Fruit fly (Drosophila melanogaster): ENCODE measurements around the gene yip7.

The yip7 gene

DNA sequence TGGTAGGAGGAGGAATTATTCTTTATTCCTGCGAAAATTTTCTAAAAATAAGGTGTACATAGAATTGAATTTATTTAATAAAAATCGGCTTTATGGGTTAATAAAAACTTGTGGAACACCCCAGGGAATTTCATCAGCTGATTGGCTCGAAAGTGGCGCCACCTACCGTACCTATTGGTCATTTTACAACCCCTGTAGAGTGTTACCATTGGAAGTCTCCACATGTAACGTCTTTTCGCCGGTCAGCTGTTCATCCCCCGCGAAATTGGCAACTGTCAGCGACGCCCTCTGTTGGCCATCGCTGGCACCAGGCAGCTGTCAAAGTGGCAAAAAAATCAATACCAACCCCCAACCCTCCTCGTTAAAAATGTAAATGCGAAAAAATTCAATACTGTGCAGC is 47.5 kb downstream of the yip7 start, which contains the start of gene CG13293:
TSS of gene CG13293 (plus strand) at position 323 of the 400 bp plus-strand sequence.
- TF ChIP-seq noc (tag; optimal IDR thresholded peaks at IDR 0.05) = no peak

DNA sequence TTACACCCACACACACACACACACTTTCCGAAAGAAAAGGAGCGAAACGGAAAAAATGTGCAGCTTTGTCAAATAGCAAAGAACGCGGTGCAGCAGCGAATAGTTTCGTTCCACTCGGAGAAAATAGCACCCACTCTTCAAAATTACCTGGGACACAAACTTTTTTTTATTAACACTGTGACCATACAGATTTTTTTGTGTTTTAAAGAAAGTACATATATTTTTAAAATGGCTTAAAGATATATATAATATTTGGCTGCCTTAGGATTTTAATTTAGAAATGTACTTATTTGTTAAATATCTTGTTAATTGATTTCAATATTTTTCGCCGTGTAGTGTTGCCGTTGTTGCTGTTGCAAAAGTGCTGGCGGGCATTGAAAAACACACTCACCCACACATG is 49.4 kb downstream of the yip7 start:
- TF ChIP-seq noc (tag; optimal IDR thresholded peaks at IDR 0.05) = no peak

DNA sequence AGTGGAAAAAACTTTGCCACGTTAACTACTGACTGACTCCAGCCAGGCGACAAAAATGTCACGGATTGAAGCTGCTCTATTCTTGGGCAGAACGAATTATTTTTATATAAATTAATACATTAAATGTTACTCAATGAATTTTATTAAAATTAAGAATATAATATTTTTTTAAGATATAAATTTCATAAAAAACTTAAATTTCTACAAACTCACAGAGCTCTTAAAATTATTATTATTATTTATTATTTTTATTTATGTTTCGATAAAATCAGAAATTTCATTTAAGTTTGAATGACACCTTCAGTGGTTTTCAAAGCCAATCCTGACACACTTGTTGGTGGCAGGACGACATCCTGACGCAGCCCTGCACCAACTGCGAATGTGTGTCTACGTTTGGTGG is 50.1 kb downstream of the yip7 start:
- TF ChIP-seq noc (tag; optimal IDR thresholded peaks at IDR 0.05) = no peak

Data from whole organism, larva.